Fruit fly (Drosophila melanogaster): ENCODE data around the gene Csl4.

Gene Csl4

dm6 chr2L:11155166-11155958 lies 32.0 kb upstream of the Csl4 start, which contains the start of gene CG6287 (continued):
- TF ChIP-seq CG15011 (GFP tag; optimal IDR thresholded peaks at IDR 0.05) (no peak), CG11247 (GFP tag; IDR thresholded peaks at IDR 0.05) (no peak), CG1233 (GFP tag; optimal IDR thresholded peaks at IDR 0.05) (no peak), ewg (GFP tag; optimal IDR thresholded peaks at IDR 0.05) (no peak), az2 (GFP tag; optimal IDR thresholded peaks at IDR 0.05) (peak; percentile 21), Usf (GFP tag; optimal IDR thresholded peaks at IDR 0.05) (peak; percentile 12), shn (GFP tag; optimal IDR thresholded peaks at IDR 0.05) (no peak), Elba2 (GFP tag; optimal IDR thresholded peaks at IDR 0.05) (no peak), CG1529 (GFP tag; optimal IDR thresholded peaks at IDR 0.05) (no peak), tap (tag; optimal IDR thresholded peaks at IDR 0.05) (no peak), HLH3B (GFP tag; IDR thresholded peaks at IDR 0.05) (no peak), CG17829 (tag; optimal IDR thresholded peaks at IDR 0.05) (no peak), cad (GFP tag; optimal IDR thresholded peaks at IDR 0.05) (no peak), CG8089 (GFP tag; optimal IDR thresholded peaks at IDR 0.05) (no peak), CG11560 (tag; IDR thresholded peaks at IDR 0.05) (no peak), Ada2b (GFP tag; IDR thresholded peaks at IDR 0.05) (no peak), CG3995 (GFP tag; optimal IDR thresholded peaks at IDR 0.05) (no peak), CG3838 (GFP tag; optimal IDR thresholded peaks at IDR 0.05) (no peak), HmgZ (tag; optimal IDR thresholded peaks at IDR 0.05) (no peak), lab (GFP tag; optimal IDR thresholded peaks at IDR 0.05) (peak; percentile 32), chinmo (GFP tag; IDR thresholded peaks at IDR 0.05; ENCODE audit: partially characterized antibody) (no peak), so (GFP tag; IDR thresholded peaks at IDR 0.05) (no peak), HmgD (GFP tag; optimal IDR thresholded peaks at IDR 0.05) (no peak), Oli (tag; optimal IDR thresholded peaks at IDR 0.05) (no peak), D19A (tag; optimal IDR thresholded peaks at IDR 0.05) (no peak), BEAF-32 (GFP tag; optimal IDR thresholded peaks at IDR 0.05) (no peak), zen2 (GFP tag; IDR thresholded peaks at IDR 0.05; ENCODE audit: partially characterized antibody) (no peak), Hand (GFP tag; optimal IDR thresholded peaks at IDR 0.05) (no peak), CG3847 (GFP tag; IDR thresholded peaks at IDR 0.05) (no peak), CG14441 (GFP tag; IDR thresholded peaks at IDR 0.05) (peak; percentile 68), Hr39 (optimal IDR thresholded peaks at IDR 0.05) (no peak), CG9876 (GFP tag; optimal IDR thresholded peaks at IDR 0.05) (no peak), gcm2 (GFP tag; optimal IDR thresholded peaks at IDR 0.05) (no peak), Fer1 (GFP tag; optimal IDR thresholded peaks at IDR 0.05) (no peak), CG11504 (tag; optimal IDR thresholded peaks at IDR 0.05) (no peak), CG18476 (GFP tag; optimal IDR thresholded peaks at IDR 0.05) (no peak), CG14014 (GFP tag; IDR thresholded peaks at IDR 0.05) (0 out of 2 replicates have a peak, but pooled peaks have one; percentile 31), zfh2 (GFP tag; optimal IDR thresholded peaks at IDR 0.05) (no peak), dimm (GFP tag; IDR thresholded peaks at IDR 0.05) (no peak), en (GFP tag; optimal IDR thresholded peaks at IDR 0.05) (no peak), Nf-YC (tag; optimal IDR thresholded peaks at IDR 0.05) (no peak), CG4854 (GFP tag; optimal IDR thresholded peaks at IDR 0.05) (no peak), CG2889 (GFP tag; IDR thresholded peaks at IDR 0.05) (no peak), Jarid2 (GFP tag; optimal IDR thresholded peaks at IDR 0.05) (no peak), CG34422 (GFP tag; IDR thresholded peaks at IDR 0.05) (no peak), Ets97D (GFP tag; optimal IDR thresholded peaks at IDR 0.05) (no peak), lbe (GFP tag; optimal IDR thresholded peaks at IDR 0.05) (peak; percentile 72), lmd (GFP tag; IDR thresholded peaks at IDR 0.05) (no peak), wek (GFP tag; optimal IDR thresholded peaks at IDR 0.05) (no peak), NfI (GFP tag; optimal IDR thresholded peaks at IDR 0.05) (no peak), ab (GFP tag; optimal IDR thresholded peaks at IDR 0.05) (no peak)

Data from whole organism, embryonic.